Fruit fly (Drosophila melanogaster): ENCODE measurements around the gene drl.

DNA sequence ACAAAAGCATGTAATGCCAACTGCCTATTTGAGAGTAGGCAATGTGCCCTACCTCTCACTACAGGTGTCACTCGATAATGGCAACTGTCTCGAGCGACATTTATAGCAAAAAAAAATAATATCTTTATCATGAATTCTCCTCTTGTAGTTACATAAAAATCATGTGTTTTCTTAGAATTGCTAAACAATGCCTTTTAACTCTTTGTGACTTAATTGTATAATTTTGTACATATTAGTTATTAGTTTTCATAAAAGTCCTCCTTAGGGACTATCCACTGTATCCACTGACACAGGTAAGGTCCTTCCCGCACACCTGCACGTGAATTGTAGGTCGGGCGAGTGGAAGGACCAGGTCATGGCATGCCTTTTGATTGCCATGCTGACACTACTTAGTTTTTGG lies 18.7 kb downstream of the drl start:
- TF ChIP-seq CTCF (optimal IDR thresholded peaks at IDR 0.05) (no peak), CG8478 (optimal IDR thresholded peaks at IDR 0.05) (no peak)

Measured in S2 (cell line).